Worm (Caenorhabditis elegans) whole organism, L4 larva: ENCODE measurements around the gene F41H10.3.

ENCODE experiments used
- egl-27 ChIP-seq: sonication (generic microtip); optimal IDR thresholded peaks from 3 replicates; lab custom pipeline; 2017; ENCODE audit warnings: missing biosample characterization, missing genetic modification reagents, missing genetic modification characterization
- nhr-237 ChIP-seq: sonication (generic microtip); optimal IDR thresholded peaks from 2 replicates; lab custom pipeline; 2017; ENCODE audit warnings: missing biosample characterization, missing genetic modification characterization

DNA sequence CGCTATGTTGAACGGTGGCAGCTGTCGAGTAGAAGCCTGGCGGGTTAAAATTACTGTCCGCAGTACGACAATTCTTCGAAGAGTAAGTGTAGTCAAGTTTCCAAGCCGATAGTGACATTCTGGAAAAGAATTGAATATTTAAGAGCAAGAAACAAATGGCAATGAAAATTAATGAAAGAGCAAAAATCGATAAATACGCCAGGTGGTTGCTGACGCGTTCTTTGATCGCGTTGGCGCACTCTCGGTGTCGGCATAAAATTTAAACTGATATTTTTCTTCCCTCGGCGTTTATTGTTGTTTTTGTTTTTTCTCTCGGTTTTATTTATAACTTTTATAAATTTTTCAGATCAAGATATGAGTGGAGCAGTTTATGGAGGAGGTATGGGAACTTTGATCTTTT lies 25.1 kb downstream of the F41H10.3 start, which contains the start of the genes perm-3 and swsn-6:
- no peak for TF ChIP-seq egl-27 (tag; lab: Kevin White, UChicago)
- TF ChIP-seq nhr-237 = no peak
